Fruit fly (Drosophila melanogaster) whole organism, prepupa: Measurements from ENCODE around the gene CG44195.

Experiments
- CG10631 ChIP-seq: fragments of 200-800 bp; sonication (Bioruptor generic); optimal IDR thresholded peaks from 2 replicates; lab custom pipeline; 2016; ENCODE audit warnings: missing biosample characterization, missing genetic modification characterization
- CG11294 ChIP-seq: fragments of 200-800 bp; sonication (Bioruptor generic); IDR thresholded peaks from 2 replicates; pipeline ENCODE4 v1.3.6; 2022; ENCODE audit warnings: missing biosample characterization, missing genetic modification characterization
- CG15336 ChIP-seq: fragments of 200-800 bp; sonication (Bioruptor generic); IDR thresholded peaks from 2 replicates; pipeline ENCODE4 v1.3.6; 2022; ENCODE audit warnings: missing biosample characterization, missing genetic modification characterization
- CG3032 ChIP-seq: fragments of 200-800 bp; optimal IDR thresholded peaks from 2 replicates; lab custom pipeline; 2019; ENCODE audit warnings: missing biosample characterization, mild to moderate bottlenecking, missing genetic modification characterization, moderate library complexity
- CG32006 ChIP-seq: fragments of 200-800 bp; sonication (Bioruptor generic); optimal IDR thresholded peaks from 3 replicates; lab custom pipeline; 2017; ENCODE audit warnings: missing biosample characterization, mild to moderate bottlenecking, missing genetic modification characterization
- CG3919 ChIP-seq: fragments of 200-800 bp; sonication (Bioruptor generic); optimal IDR thresholded peaks from 3 replicates; lab custom pipeline; 2016; ENCODE audit warnings: missing biosample characterization, missing genetic modification characterization
- CG6163 ChIP-seq: fragments of 200-800 bp; sonication (Bioruptor generic); IDR thresholded peaks from 3 replicates; pipeline ENCODE4 v1.3.6; 2022; ENCODE audit warnings: missing biosample characterization, missing genetic modification characterization
- CG6276 ChIP-seq: fragments of 200-800 bp; sonication (Bioruptor generic); optimal IDR thresholded peaks from 2 replicates; lab custom pipeline; 2017; ENCODE audit warnings: missing biosample characterization, mild to moderate bottlenecking, missing genetic modification characterization
- CG6792 ChIP-seq: fragments of 200-800 bp; sonication (Bioruptor generic); optimal IDR thresholded peaks from 3 replicates; lab custom pipeline; 2016; ENCODE audit warnings: missing biosample characterization, missing genetic modification characterization
- CG6808 ChIP-seq: fragments of 200-800 bp; sonication (Bioruptor generic); optimal IDR thresholded peaks from 3 replicates; lab custom pipeline; 2017; ENCODE audit warnings: missing biosample characterization, missing genetic modification characterization, mild to moderate bottlenecking, moderate library complexity, missing genetic modification reagents
- CG7368 ChIP-seq: fragments of 200-800 bp; sonication (Bioruptor generic); optimal IDR thresholded peaks from 3 replicates; lab custom pipeline; 2016; ENCODE audit warnings: missing biosample characterization, missing genetic modification characterization
- CG8119 ChIP-seq: fragments of 200-800 bp; sonication (Bioruptor generic); IDR thresholded peaks from 3 replicates; pipeline ENCODE4 v1.3.6; 2022; ENCODE audit warnings: missing biosample characterization, missing genetic modification characterization
- Eip78C ChIP-seq: fragments of 200-800 bp; sonication (Bioruptor generic); peaks from one replicate; lab custom pipeline; 2016; ENCODE audit warnings: missing biosample characterization, missing genetic modification characterization
- Ets21C ChIP-seq: fragments of 200-800 bp; sonication (Bioruptor generic); optimal IDR thresholded peaks from 3 replicates; lab custom pipeline; 2016; ENCODE audit warnings: missing biosample characterization, missing genetic modification characterization
- Gug ChIP-seq: fragments of 200-800 bp; sonication (Bioruptor generic); IDR thresholded peaks from 2 replicates; pipeline ENCODE4 v1.3.6; 2022; ENCODE audit warnings: missing biosample characterization, missing genetic modification characterization
- Hr39 ChIP-seq: fragments of 200-800 bp; sonication (Bioruptor generic); optimal IDR thresholded peaks from 2 replicates; lab custom pipeline; 2016; ENCODE audit warnings: missing biosample characterization, missing genetic modification characterization
- Hr4 ChIP-seq: fragments of 200-800 bp; sonication (Bioruptor generic); optimal IDR thresholded peaks from 3 replicates; lab custom pipeline; 2016; ENCODE audit warnings: missing biosample characterization, missing genetic modification characterization
- Sox14 ChIP-seq: fragments of 200-800 bp; sonication (Bioruptor generic); optimal IDR thresholded peaks from 3 replicates; lab custom pipeline; 2016; ENCODE audit warnings: missing biosample characterization, missing genetic modification characterization
- Sox15 ChIP-seq: fragments of 200-800 bp; sonication (Bioruptor generic); optimal IDR thresholded peaks from 3 replicates; lab custom pipeline; 2016; ENCODE audit warnings: missing biosample characterization, missing genetic modification characterization
- dsx ChIP-seq: fragments of 200-800 bp; optimal IDR thresholded peaks from 3 replicates; lab custom pipeline; 2019; ENCODE audit warnings: missing biosample characterization, mild to moderate bottlenecking, missing genetic modification characterization, moderate library complexity; ENCODE audit not compliant: poor library complexity, severe bottlenecking
- eg ChIP-seq: fragments of 200-800 bp; sonication (Bioruptor generic); IDR thresholded peaks from 3 replicates; pipeline ENCODE4 v1.3.6; 2022; ENCODE audit warnings: missing biosample characterization, missing genetic modification characterization
- esn ChIP-seq: fragments of 200-800 bp; sonication (Bioruptor generic); optimal IDR thresholded peaks from 2 replicates; lab custom pipeline; 2016; ENCODE audit warnings: missing biosample characterization, mild to moderate bottlenecking, missing genetic modification characterization, moderate library complexity
- fd59A ChIP-seq: fragments of 200-800 bp; sonication (Bioruptor generic); optimal IDR thresholded peaks from 2 replicates; lab custom pipeline; 2017; ENCODE audit warnings: missing biosample characterization, mild to moderate bottlenecking, missing genetic modification characterization, missing genetic modification reagents
- fkh ChIP-seq: fragments of 200-800 bp; sonication (Bioruptor generic); optimal IDR thresholded peaks from 3 replicates; lab custom pipeline; 2017; ENCODE audit warnings: missing biosample characterization, mild to moderate bottlenecking, missing genetic modification characterization, moderate library complexity
- lz ChIP-seq: fragments of 200-800 bp; sonication (Bioruptor generic); optimal IDR thresholded peaks from 3 replicates; lab custom pipeline; 2016; ENCODE audit warnings: missing biosample characterization, missing genetic modification characterization
- pdm3 ChIP-seq: fragments of 200-800 bp; sonication (Bioruptor generic); optimal IDR thresholded peaks from 3 replicates; lab custom pipeline; 2016; ENCODE audit warnings: missing biosample characterization, missing genetic modification characterization
- salr ChIP-seq, 2 experiments: fragments of 200-800 bp; sonication (Bioruptor generic); optimal IDR thresholded peaks; 3 replicates each; lab custom pipeline; 2016 to 2018; ENCODE audit warnings: missing biosample characterization in 2 of 2, missing genetic modification characterization in 2 of 2, mild to moderate bottlenecking in 1 of 2
- svp ChIP-seq: fragments of 200-800 bp; sonication (Bioruptor generic); peaks from one replicate; lab custom pipeline; 2016; ENCODE audit warnings: missing biosample characterization, missing genetic modification characterization
- vri ChIP-seq: fragments of 200-800 bp; sonication (Bioruptor generic); optimal IDR thresholded peaks from 3 replicates; lab custom pipeline; 2016; ENCODE audit warnings: missing biosample characterization, mild to moderate bottlenecking, missing genetic modification characterization

The CG44195 gene

DNA sequence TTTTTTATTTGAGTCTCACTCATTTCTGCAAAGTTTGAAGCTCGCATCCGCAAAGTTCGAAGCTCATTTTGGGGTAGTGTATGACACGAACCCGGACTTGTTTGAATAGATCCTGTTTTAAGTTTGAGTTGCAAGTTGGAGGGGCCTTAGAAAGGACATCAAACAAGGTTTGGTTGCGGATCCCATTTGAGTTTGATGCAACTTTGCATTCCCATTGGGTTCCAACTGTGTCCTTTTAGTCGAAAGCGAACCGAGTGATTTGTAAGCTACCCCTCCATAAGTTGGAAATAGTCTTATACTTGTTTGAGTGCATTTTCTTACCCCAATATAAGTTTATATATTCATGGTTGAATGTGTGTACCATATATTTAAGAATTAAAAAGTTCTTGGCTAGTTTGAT lies 51.9 kb downstream of the CG44195 start:
- TF ChIP-seq Ets21C (GFP tag; lab: Kevin White, UChicago) = no peak
- TF ChIP-seq pdm3 = no peak
- no peak for TF ChIP-seq Sox15 (GFP tag; lab: Kevin White, UChicago)
- no peak for TF ChIP-seq CG6808 (GFP tag; lab: Kevin White, UChicago)
- no peak for TF ChIP-seq CG10631 (GFP tag; lab: Kevin White, UChicago)
- TF ChIP-seq CG6792 (GFP tag; lab: Kevin White, UChicago) = no peak
- TF ChIP-seq CG3919 = no peak
- no peak for TF ChIP-seq fd59A (GFP tag; lab: Kevin White, UChicago)
- no peak for TF ChIP-seq salr (GFP tag; optimal IDR thresholded peaks at IDR 0.05; lab: Kevin White, UChicago)
- no peak for TF ChIP-seq Eip78C (GFP tag; lab: Kevin White, UChicago)
- no peak for TF ChIP-seq CG7368
- no peak for TF ChIP-seq Hr39 (GFP tag; lab: Kevin White, UChicago)

DNA sequence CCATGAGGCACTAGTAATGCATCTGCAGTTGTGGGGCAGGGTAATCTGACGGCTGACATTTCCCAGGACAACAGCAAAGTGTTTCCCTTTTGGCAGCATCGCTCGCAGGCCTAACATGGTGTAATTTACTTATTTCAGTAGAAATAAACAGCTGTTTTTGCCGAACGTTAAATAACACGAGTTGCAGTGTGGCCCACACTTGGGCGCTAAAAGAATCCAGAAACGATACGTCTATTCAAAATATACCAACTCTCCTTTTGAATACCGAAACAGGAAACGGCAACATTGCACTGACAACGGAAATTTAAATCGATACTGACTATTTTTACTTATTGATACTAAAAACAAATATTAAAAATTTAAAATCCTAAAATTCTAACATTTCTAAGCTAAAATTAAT lies 54.0 kb downstream of the CG44195 start, which contains the start of gene CG7506:
Gene CG7506 (minus strand): TSS at position 182 of the 400 bp plus-strand sequence.
- TF ChIP-seq vri (GFP tag; lab: Kevin White, UChicago) (peak; percentile 73), esn (GFP tag; lab: Kevin White, UChicago) (peak; percentile 27), Eip78C (GFP tag; lab: Kevin White, UChicago) (peak; percentile 50), fkh (no peak), CG15336 (no peak), lz (peak; percentile 8), fd59A (GFP tag; lab: Kevin White, UChicago) (no peak)
- TF ChIP-seq, all 60 proteins: peak for 4

dm6 chr3L:7640297-7640696 lies 55.2 kb downstream of the CG44195 start, which contains the start of gene Urm1:
TSS of gene Urm1 (minus strand) at chr3L:7640446.
- TF ChIP-seq eg (GFP tag; lab: Robert Waterston, UW) (no peak), fkh (no peak), Ets21C (GFP tag; lab: Kevin White, UChicago) (no peak), CG32006 (GFP tag; lab: Kevin White, UChicago) (no peak), CG3032 (tag; lab: Kevin White, UChicago) (no peak), CG6163 (GFP tag; lab: Robert Waterston, UW) (no peak), Sox14 (GFP tag; lab: Kevin White, UChicago) (no peak), CG11294 (GFP tag; lab: Robert Waterston, UW) (no peak), salr (GFP tag; optimal IDR thresholded peaks at IDR 0.05; lab: Kevin White, UChicago) (no peak), lz (no peak), CG8119 (GFP tag; lab: Robert Waterston, UW) (no peak), CG6276 (no peak)
- TF ChIP-seq, all 60 proteins: peak for 0

DNA sequence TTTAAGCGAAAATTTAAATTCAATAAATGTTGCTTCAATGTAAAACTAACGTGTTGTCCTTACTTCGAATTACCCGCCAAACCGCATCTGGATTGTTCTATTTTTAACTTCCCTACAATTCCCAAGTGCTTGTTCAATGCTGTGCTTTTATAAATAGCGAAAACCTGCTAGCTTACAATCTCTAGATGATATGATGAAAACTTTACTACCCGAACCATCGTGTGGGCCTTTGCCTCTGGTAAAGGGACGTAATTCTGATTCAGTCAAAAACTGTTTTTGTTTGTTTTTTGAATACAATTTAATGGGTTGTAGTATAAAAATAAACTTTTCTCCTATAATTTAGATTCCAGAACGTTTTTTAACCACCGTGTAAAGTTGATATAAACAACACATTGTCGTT lies 55.9 kb downstream of the CG44195 start:
- TF ChIP-seq fkh (no peak), Eip78C (GFP tag; lab: Kevin White, UChicago) (peak; percentile 28)

dm6 chr3L:7634743-7635469 lies 60.5 kb downstream of the CG44195 start:
- TF ChIP-seq Gug (GFP tag; lab: Robert Waterston, UW) (peak; percentile 56; the same call in 1 of the 2 replicates), dsx (no peak)

dm6 chr3L:7633619-7634018 lies 61.8 kb downstream of the CG44195 start:
- no peak for TF ChIP-seq Hr4
- peak; percentile 92 for TF ChIP-seq svp (GFP tag; lab: Kevin White, UChicago)
- TF ChIP-seq, all 60 proteins: peak for 1
